Fruit fly (Drosophila melanogaster) S2 (cell line): ENCODE results near the gene Ilp3.
A peak's percentile ranks its signal among the peaks of the same experiment; 100 is the strongest.
"Not testable (repeated sequence)": the region's sequence is repeated elsewhere in the genome, so short reads cannot be mapped to it uniquely, and the experiment has no call there.

Experiments
- CG8478 ChIP-seq: fragments of >200 bp; optimal IDR thresholded peaks from 2 replicates; lab custom pipeline; 2018
- CTCF ChIP-seq, 2 experiments: fragments of >200 bp; optimal IDR thresholded peaks; 2 replicates each; lab custom pipeline; 2018

Ilp3 gene

dm6 chr3L:9829154-9829553, 27.2 kb upstream of the Ilp3 start:
- TF ChIP-seq CG8478 (lab: Kevin White, UChicago) (no peak), CTCF (optimal IDR thresholded peaks at IDR 0.05; lab: Kevin White, UChicago) (no peak)

- TF ChIP-seq CG8478 (lab: Kevin White, UChicago) = no peak
- peak in 1 of 2 experiments; percentile 5 for TF ChIP-seq CTCF (optimal IDR thresholded peaks at IDR 0.05; lab: Kevin White, UChicago)
Observed at dm6 chr3L:9824226-9824625, 22.3 kb upstream of the Ilp3 start.

dm6 chr3L:9823797-9824196, 21.9 kb upstream of the Ilp3 start, which contains the start of gene Ilp5:
Gene Ilp5 (minus strand): TSS chr3L:9823897.
- TF ChIP-seq CTCF (optimal IDR thresholded peaks at IDR 0.05; lab: Kevin White, UChicago) = no peak
- no peak for TF ChIP-seq CG8478 (lab: Kevin White, UChicago)

dm6 chr3L:9821138-9821681, 19.3 kb upstream of the Ilp3 start:
- TF ChIP-seq CG8478 (lab: Kevin White, UChicago) (no peak), CTCF (optimal IDR thresholded peaks at IDR 0.05; lab: Kevin White, UChicago) (no peak)

DNA sequence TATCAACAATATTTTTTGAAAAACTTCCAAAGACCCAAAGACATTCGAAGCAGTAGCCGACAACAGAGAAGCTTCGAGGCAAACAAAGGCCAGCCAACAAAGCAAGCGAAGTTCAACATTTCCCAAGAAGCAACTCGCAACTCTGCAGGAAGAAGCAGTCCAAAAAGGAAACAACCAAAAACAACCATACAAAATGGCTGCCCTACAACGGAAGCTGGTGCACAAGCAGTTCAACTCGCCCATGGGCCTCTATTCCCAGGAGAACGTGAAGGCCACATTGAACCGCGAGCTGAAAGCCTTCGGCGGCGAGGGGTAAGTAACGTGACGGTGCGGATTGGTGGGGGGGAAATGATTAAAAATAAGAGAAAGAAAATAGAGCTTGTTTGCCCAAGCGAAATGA, 18.3 kb upstream of the Ilp3 start:
- TF ChIP-seq CG8478 (lab: Kevin White, UChicago) = no peak

- TF ChIP-seq CTCF (optimal IDR thresholded peaks at IDR 0.05; lab: Kevin White, UChicago) = no peak
- no peak for TF ChIP-seq CG8478 (lab: Kevin White, UChicago)
Observed at dm6 chr3L:9815705-9816104, 13.8 kb upstream of the Ilp3 start.

dm6 chr3L:9814621-9815020, 12.7 kb upstream of the Ilp3 start:
- TF ChIP-seq CG8478 (lab: Kevin White, UChicago) = no peak
- no peak for TF ChIP-seq CTCF (optimal IDR thresholded peaks at IDR 0.05; lab: Kevin White, UChicago)

DNA sequence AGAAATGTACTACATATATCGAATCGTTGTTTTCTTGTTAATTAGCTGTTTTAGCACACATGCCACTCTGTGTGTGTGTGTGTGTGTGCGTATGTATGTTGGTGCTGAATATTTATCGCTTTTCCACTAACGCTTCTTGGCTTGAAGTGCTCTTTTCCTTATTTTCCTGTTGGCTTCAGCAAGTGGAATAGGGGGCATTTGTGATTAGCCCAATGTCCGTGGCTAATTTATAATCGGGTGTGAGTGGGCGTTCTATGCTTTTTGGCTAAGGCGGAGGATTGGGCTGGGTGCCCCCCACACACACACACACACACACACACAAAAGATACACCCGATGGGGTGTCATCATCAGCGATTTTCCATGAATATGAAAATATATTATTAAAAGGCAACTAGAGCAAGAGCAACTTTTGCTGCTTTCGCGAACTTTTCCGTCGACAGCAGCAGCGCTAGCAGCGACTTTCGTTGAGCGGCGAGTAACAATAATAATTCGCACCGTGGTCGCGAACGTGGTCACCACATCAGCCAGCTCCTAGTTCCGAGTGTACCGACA, 11.5 kb upstream of the Ilp3 start, which contains the start of gene CG43897:
TSS of gene CG43897 (plus strand) at position 503 of the 553 bp plus-strand sequence.
- no peak for TF ChIP-seq CG8478 (lab: Kevin White, UChicago)
- no peak for TF ChIP-seq CTCF (optimal IDR thresholded peaks at IDR 0.05; lab: Kevin White, UChicago)

dm6 chr3L:9804125-9804524, 2.2 kb upstream of the Ilp3 start, which contains the start of gene Ilp4:
Gene Ilp4 (minus strand): TSS chr3L:9804263.
- TF ChIP-seq CG8478 (lab: Kevin White, UChicago) (no peak), CTCF (optimal IDR thresholded peaks at IDR 0.05; lab: Kevin White, UChicago) (no peak)

DNA sequence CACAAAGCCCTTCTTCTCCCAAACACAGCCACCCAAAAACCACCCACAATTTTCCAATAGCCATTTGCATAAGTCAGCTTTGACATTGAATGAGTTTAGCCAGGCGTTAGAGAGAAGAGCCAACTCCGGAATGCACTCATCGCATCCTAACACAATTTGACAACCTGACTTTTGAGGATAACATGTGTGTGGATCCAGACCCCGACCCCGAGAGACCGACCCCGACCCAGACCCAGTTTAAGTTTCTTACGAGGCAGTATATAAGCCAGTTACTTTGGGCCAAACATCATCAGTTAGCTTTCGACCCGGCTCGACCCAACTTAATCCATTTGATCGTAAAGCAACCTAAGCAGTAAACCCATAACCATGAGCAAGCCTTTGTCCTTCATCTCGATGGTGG, 2.5 kb downstream of the Ilp3 start, which contains the start of gene Ilp2:
TSS of gene Ilp2 (plus strand) at position 301 of the 400 bp plus-strand sequence.
- no peak for TF ChIP-seq CG8478 (lab: Kevin White, UChicago)
- no peak for TF ChIP-seq CTCF (optimal IDR thresholded peaks at IDR 0.05; lab: Kevin White, UChicago)

DNA sequence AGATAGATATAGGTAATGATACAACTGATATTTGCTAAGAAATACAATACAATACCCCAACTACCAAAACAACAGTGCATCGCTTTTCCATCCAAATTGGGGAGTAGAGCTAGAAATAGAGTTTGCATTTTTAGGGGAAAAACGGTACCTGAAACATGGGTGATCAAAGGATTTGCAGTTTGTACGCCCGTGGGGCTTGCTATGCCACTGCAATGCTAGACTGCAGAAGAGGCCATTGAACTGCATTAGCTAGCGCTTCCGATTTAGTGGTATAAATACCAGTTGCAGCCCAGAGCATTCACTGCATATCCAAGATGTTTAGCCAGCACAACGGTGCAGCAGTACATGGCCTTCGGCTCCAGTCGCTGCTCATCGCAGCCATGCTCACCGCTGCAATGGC, 3.8 kb downstream of the Ilp3 start, which contains the start of gene Ilp1:
TSS of gene Ilp1 (plus strand) at position 301 of the 400 bp plus-strand sequence.
- TF ChIP-seq CG8478 (lab: Kevin White, UChicago); CTCF (optimal IDR thresholded peaks at IDR 0.05; lab: Kevin White, UChicago): not testable (repeated sequence)

- no peak for TF ChIP-seq CTCF (optimal IDR thresholded peaks at IDR 0.05; lab: Kevin White, UChicago)
- TF ChIP-seq CG8478 (lab: Kevin White, UChicago) = no peak
Observed at dm6 chr3L:9797587-9797986, 4.3 kb downstream of the Ilp3 start, which contains the start of gene Zasp67. Gene Zasp67 (minus strand): TSS chr3L:9797687.

DNA sequence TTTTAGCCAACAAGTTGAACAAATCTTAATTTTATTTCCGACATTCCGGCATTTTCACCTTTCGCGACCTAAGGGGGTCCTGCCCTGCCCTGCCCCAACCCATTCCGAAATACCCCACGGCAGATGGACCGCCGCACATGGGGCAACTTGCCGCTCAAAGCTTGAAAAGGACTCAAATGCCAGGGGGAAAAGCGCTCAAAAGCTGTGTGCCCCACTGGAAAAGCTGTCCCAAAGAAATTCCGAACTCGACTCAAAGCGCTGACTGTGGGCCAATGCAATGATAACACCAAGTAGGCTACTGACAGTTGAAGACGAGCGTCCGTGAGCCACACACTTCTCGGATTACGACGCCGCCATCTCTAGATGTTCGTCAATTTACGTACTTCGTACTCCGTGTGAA, 15.2 kb downstream of the Ilp3 start, which contains the start of gene CG32052:
TSS of gene CG32052 (plus strand) at position 301 of the 400 bp plus-strand sequence.
- TF ChIP-seq CG8478 (lab: Kevin White, UChicago) = no peak
- no peak for TF ChIP-seq CTCF (optimal IDR thresholded peaks at IDR 0.05; lab: Kevin White, UChicago)

DNA sequence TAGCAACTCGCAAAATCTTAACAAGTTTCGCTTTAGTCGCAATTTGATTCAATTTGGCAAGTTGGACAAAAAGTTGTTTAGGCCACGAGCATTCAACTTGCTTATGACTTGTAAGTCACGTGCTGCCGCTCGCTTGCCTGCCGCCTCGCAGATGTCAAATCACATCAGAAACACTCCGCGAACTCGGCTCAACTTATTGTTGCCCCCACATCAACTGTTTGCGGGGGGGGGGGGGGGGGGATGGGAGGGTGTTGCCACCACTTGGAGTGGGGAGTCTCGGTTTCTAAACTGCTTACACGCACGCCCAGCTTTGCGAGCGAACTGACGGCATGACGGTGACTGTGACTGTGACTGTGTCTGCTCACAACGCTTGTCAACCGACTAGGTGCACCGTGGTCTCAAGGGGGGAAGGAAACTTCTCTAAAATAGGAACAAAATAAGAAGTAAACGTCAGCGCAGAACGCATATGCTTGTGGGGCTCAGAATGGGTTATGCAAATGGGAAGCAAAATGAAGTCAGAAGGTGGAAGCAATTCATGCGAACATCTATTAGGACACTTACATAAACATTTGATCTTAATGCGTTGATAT, 25.0 kb downstream of the Ilp3 start:
- TF ChIP-seq CG8478 (lab: Kevin White, UChicago) = no peak
- TF ChIP-seq CTCF (optimal IDR thresholded peaks at IDR 0.05; lab: Kevin White, UChicago) = no peak

dm6 chr3L:9775728-9776127, 26.2 kb downstream of the Ilp3 start:
- TF ChIP-seq CG8478 (lab: Kevin White, UChicago) (no peak), CTCF (optimal IDR thresholded peaks at IDR 0.05; lab: Kevin White, UChicago) (no peak)
